Worm (Caenorhabditis elegans) whole organism, L1 larva: Measurements from ENCODE around the gene osm-11.

Experiments used
- C34B4.2 ChIP-seq: sonication (generic microtip); optimal IDR thresholded peaks from 2 replicates; lab custom pipeline; 2017; ENCODE audit warnings: mild to moderate bottlenecking, missing genetic modification characterization, missing compliant biosample characterization
- Y116A8C.19 ChIP-seq: sonication (generic microtip); optimal IDR thresholded peaks from 2 replicates; lab custom pipeline; 2016; ENCODE audit warnings: missing compliant biosample characterization, missing genetic modification characterization, borderline replicate concordance
- aha-1 ChIP-seq: fragments of 150-350 bp; optimal IDR thresholded peaks from 2 replicates; lab custom pipeline; 2014; ENCODE audit warnings: missing biosample characterization, missing genetic modification characterization
- alr-1 ChIP-seq: fragments of 200-800 bp; sonication (Bioruptor generic); optimal IDR thresholded peaks from 2 replicates; lab custom pipeline; 2018; ENCODE audit warnings: borderline replicate concordance, mild to moderate bottlenecking, missing genetic modification characterization, missing compliant biosample characterization
- blmp-1 ChIP-seq: fragments of 150-350 bp; optimal IDR thresholded peaks from 2 replicates; lab custom pipeline; 2014; ENCODE audit warnings: missing biosample characterization, missing genetic modification characterization
- ceh-88 ChIP-seq: fragments of 200-800 bp; sonication (Bioruptor generic); IDR thresholded peaks from 2 replicates; pipeline ENCODE4 v1.3.6; 2022; ENCODE audit warnings: missing genetic modification characterization, missing compliant biosample characterization
- dpl-1 ChIP-seq, 3 experiments: fragments of 150-350 bp in 2 of 3; sonication (generic microtip) in 1 of 3; optimal IDR thresholded peaks; 2 replicates each; lab custom pipeline; 2014 to 2017; ENCODE audit warnings: missing biosample characterization in 3 of 3, missing genetic modification characterization in 3 of 3, missing genetic modification reagents in 3 of 3
- efl-3 ChIP-seq: fragments of 200-800 bp; sonication (Bioruptor generic); optimal IDR thresholded peaks from 2 replicates; lab custom pipeline; 2018; ENCODE audit warnings: mild to moderate bottlenecking, missing genetic modification characterization, missing compliant biosample characterization
- elt-3 ChIP-seq, 6 experiments: fragments of 150-350 bp in 1 of 6; sonication (generic microtip); optimal IDR thresholded peaks; 2 replicates each; lab custom pipeline; 2017 to 2018; ENCODE audit warnings: missing biosample characterization in 6 of 6, missing genetic modification characterization in 6 of 6, inconsistent platforms in 1 of 6
- fkh-4 ChIP-seq: sonication (generic microtip); optimal IDR thresholded peaks from 2 replicates; lab custom pipeline; 2016; ENCODE audit warnings: missing compliant biosample characterization, missing genetic modification characterization, borderline replicate concordance
- fos-1 ChIP-seq: fragments of 150-350 bp; optimal IDR thresholded peaks from 2 replicates; lab custom pipeline; 2014; ENCODE audit warnings: missing biosample characterization, missing genetic modification characterization
- grh-1 ChIP-seq: fragments of 200-800 bp; sonication (Bioruptor generic); IDR thresholded peaks from 2 replicates; pipeline ENCODE4 v1.3.6; 2022; ENCODE audit warnings: missing genetic modification reagents, missing genetic modification characterization, missing compliant biosample characterization
- hlh-4 ChIP-seq: sonication (generic microtip); optimal IDR thresholded peaks from 2 replicates; lab custom pipeline; 2016; ENCODE audit warnings: mild to moderate bottlenecking, missing genetic modification characterization, missing compliant biosample characterization
- hpl-2 ChIP-seq: fragments of 150-350 bp; optimal IDR thresholded peaks from 2 replicates; lab custom pipeline; 2014; ENCODE audit warnings: missing biosample characterization, missing genetic modification reagents, missing genetic modification characterization
- irx-1 ChIP-seq: sonication (generic microtip); optimal IDR thresholded peaks from 2 replicates; lab custom pipeline; 2016; ENCODE audit warnings: missing genetic modification characterization, missing compliant biosample characterization
- isw-1 ChIP-seq: fragments of 200-800 bp; sonication (Bioruptor generic); IDR thresholded peaks from 2 replicates; pipeline ENCODE4 v1.3.6; 2022; ENCODE audit warnings: missing genetic modification characterization, missing compliant biosample characterization
- jun-1 ChIP-seq: fragments of 150-350 bp; optimal IDR thresholded peaks from 2 replicates; lab custom pipeline; 2014; ENCODE audit warnings: missing biosample characterization, missing genetic modification reagents, missing genetic modification characterization
- lin-13 ChIP-seq: fragments of 150-350 bp; optimal IDR thresholded peaks from 2 replicates; lab custom pipeline; 2014; ENCODE audit warnings: missing biosample characterization, missing genetic modification reagents, missing genetic modification characterization
- lin-14 ChIP-seq: fragments of 200-800 bp; sonication (Bioruptor generic); optimal IDR thresholded peaks from 2 replicates; lab custom pipeline; 2018; ENCODE audit warnings: mild to moderate bottlenecking, missing genetic modification characterization, moderate library complexity, missing compliant biosample characterization
- lin-35 ChIP-seq, 2 experiments: fragments of 150-350 bp; optimal IDR thresholded peaks; 2 replicates each; lab custom pipeline; 2014; ENCODE audit warnings: missing biosample characterization in 2 of 2, missing genetic modification characterization in 2 of 2, missing genetic modification reagents in 2 of 2
- lsy-2 ChIP-seq, 2 experiments: fragments of 150-350 bp; optimal IDR thresholded peaks; 2 replicates each; lab custom pipeline; 2014; ENCODE audit warnings: missing biosample characterization in 2 of 2, missing genetic modification characterization in 2 of 2
- mab-9 ChIP-seq: fragments of 200-800 bp; sonication (Bioruptor generic); IDR thresholded peaks from 2 replicates; pipeline ENCODE4 v1.3.6; 2022; ENCODE audit warnings: missing genetic modification reagents, missing genetic modification characterization, missing compliant biosample characterization
- mdl-1 ChIP-seq, 2 experiments: fragments of 150-350 bp; optimal IDR thresholded peaks; 2 replicates each; lab custom pipeline; 2014 to 2017; ENCODE audit warnings: missing biosample characterization in 2 of 2, missing genetic modification characterization in 2 of 2, inconsistent platforms in 1 of 2
- mep-1 ChIP-seq: fragments of 150-350 bp; optimal IDR thresholded peaks from 2 replicates; lab custom pipeline; 2014; ENCODE audit warnings: missing biosample characterization, missing genetic modification characterization
- nhr-11 ChIP-seq: fragments of 150-350 bp; optimal IDR thresholded peaks from 2 replicates; lab custom pipeline; 2014; ENCODE audit warnings: missing biosample characterization, missing genetic modification characterization
- nhr-19 ChIP-seq: fragments of 200-800 bp; sonication (Bioruptor generic); conservative IDR thresholded peaks from 2 replicates; pipeline ENCODE4 v1.3.6; 2022; ENCODE audit warnings: missing genetic modification characterization, missing compliant biosample characterization
- nhr-20 ChIP-seq: sonication (generic microtip); optimal IDR thresholded peaks from 2 replicates; lab custom pipeline; 2016; ENCODE audit warnings: mild to moderate bottlenecking, missing genetic modification characterization, missing compliant biosample characterization
- nhr-237 ChIP-seq: fragments of 150-350 bp; optimal IDR thresholded peaks from 2 replicates; lab custom pipeline; 2014; ENCODE audit warnings: missing biosample characterization, missing genetic modification characterization
- nhr-28 ChIP-seq: fragments of 150-350 bp; optimal IDR thresholded peaks from 2 replicates; lab custom pipeline; 2014; ENCODE audit warnings: missing biosample characterization, missing genetic modification characterization
- nhr-47 ChIP-seq: sonication (generic microtip); optimal IDR thresholded peaks from 2 replicates; lab custom pipeline; 2016; ENCODE audit warnings: mild to moderate bottlenecking, missing genetic modification characterization, moderate library complexity, missing compliant biosample characterization
- nhr-71 ChIP-seq: sonication (generic microtip); optimal IDR thresholded peaks from 2 replicates; lab custom pipeline; 2016; ENCODE audit warnings: mild to moderate bottlenecking, missing genetic modification characterization, moderate library complexity, missing compliant biosample characterization
- nhr-76 ChIP-seq: sonication (generic microtip); optimal IDR thresholded peaks from 2 replicates; lab custom pipeline; 2017; ENCODE audit warnings: missing biosample characterization, missing genetic modification characterization
- nhr-77 ChIP-seq: fragments of 150-350 bp; optimal IDR thresholded peaks from 2 replicates; lab custom pipeline; 2014; ENCODE audit warnings: missing biosample characterization, missing genetic modification characterization
- nhr-85 ChIP-seq: sonication (generic microtip); peaks from one replicate; lab custom pipeline; 2016; ENCODE audit warnings: missing genetic modification characterization, inconsistent platforms, missing compliant biosample characterization
- nhr-90 ChIP-seq: sonication (generic microtip); optimal IDR thresholded peaks from 2 replicates; lab custom pipeline; 2016; ENCODE audit warnings: mild to moderate bottlenecking, missing genetic modification characterization, missing compliant biosample characterization; ENCODE audit not compliant: poor library complexity
- rnt-1 ChIP-seq: sonication (generic microtip); optimal IDR thresholded peaks from 2 replicates; lab custom pipeline; 2016; ENCODE audit warnings: mild to moderate bottlenecking, missing genetic modification characterization, moderate library complexity, missing compliant biosample characterization
- skn-1 ChIP-seq: fragments of 150-350 bp; optimal IDR thresholded peaks from 2 replicates; lab custom pipeline; 2014; ENCODE audit warnings: missing biosample characterization, missing genetic modification characterization
- snpc-4 ChIP-seq: fragments of 150-350 bp; optimal IDR thresholded peaks from 2 replicates; lab custom pipeline; 2014; ENCODE audit warnings: missing biosample characterization, missing genetic modification characterization
- snu-23 ChIP-seq: sonication (generic microtip); optimal IDR thresholded peaks from 2 replicates; lab custom pipeline; 2016; ENCODE audit warnings: missing genetic modification characterization, missing compliant biosample characterization
- sox-4 ChIP-seq: sonication (generic microtip); optimal IDR thresholded peaks from 2 replicates; lab custom pipeline; 2016; ENCODE audit warnings: missing genetic modification characterization, missing compliant biosample characterization
- tbx-2 ChIP-seq: sonication (generic microtip); optimal IDR thresholded peaks from 2 replicates; lab custom pipeline; 2016; ENCODE audit warnings: missing genetic modification characterization, missing compliant biosample characterization
- tlp-1 ChIP-seq: fragments of 150-350 bp; optimal IDR thresholded peaks from 2 replicates; lab custom pipeline; 2014; ENCODE audit warnings: missing biosample characterization, missing genetic modification characterization
- unc-130 ChIP-seq: fragments of 150-350 bp; optimal IDR thresholded peaks from 2 replicates; lab custom pipeline; 2017; ENCODE audit warnings: missing biosample characterization, missing genetic modification characterization, inconsistent platforms
- unc-30 ChIP-seq: sonication (generic microtip); optimal IDR thresholded peaks from 2 replicates; lab custom pipeline; 2017; ENCODE audit warnings: missing biosample characterization, missing genetic modification characterization
- unc-86 ChIP-seq: sonication (generic microtip); optimal IDR thresholded peaks from 2 replicates; lab custom pipeline; 2016; ENCODE audit warnings: missing genetic modification characterization, missing compliant biosample characterization
- unc-98 ChIP-seq: fragments of 200-800 bp; sonication (Bioruptor generic); IDR thresholded peaks from 2 replicates; pipeline ENCODE4 v1.3.6; 2022; ENCODE audit warnings: missing genetic modification characterization, missing compliant biosample characterization
- vab-15 ChIP-seq: sonication (generic microtip); optimal IDR thresholded peaks from 2 replicates; lab custom pipeline; 2017; ENCODE audit warnings: missing genotype, mild to moderate bottlenecking, missing genetic modification characterization, missing compliant biosample characterization
- xbp-1 ChIP-seq: sonication (generic microtip); optimal IDR thresholded peaks from 2 replicates; lab custom pipeline; 2016; ENCODE audit warnings: missing genetic modification characterization, missing compliant biosample characterization
- zip-4 ChIP-seq: fragments of 200-800 bp; sonication (Bioruptor generic); optimal IDR thresholded peaks from 2 replicates; lab custom pipeline; 2018; ENCODE audit warnings: mild to moderate bottlenecking, missing genetic modification characterization, moderate library complexity, missing compliant biosample characterization
- ztf-11 ChIP-seq, 2 experiments: sonication (generic microtip); optimal IDR thresholded peaks; 2 replicates each; lab custom pipeline; 2016 to 2017; ENCODE audit warnings: missing genetic modification characterization in 2 of 2, missing biosample characterization in 1 of 2, missing compliant biosample characterization in 1 of 2

Gene osm-11

DNA sequence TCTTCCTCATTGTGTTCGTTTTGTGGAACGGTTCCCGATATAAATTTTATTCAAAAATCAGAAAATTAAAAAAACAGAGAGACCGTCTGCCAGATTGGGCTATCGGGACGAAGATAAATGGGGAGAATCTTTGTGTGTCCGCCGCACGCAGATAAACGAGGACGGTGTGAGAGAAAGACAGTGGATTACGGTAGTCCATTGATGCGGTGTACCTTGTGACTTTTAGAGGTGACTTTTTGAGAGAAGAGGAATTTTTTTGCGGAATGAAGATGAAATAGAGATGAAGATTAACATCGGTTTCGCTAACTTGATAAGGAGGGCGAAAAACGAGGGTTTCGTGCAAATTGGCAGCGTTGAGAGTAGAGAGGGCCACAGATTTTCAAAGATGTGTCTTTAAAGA is 6.4 kb upstream of the osm-11 start:
- no peak for TF ChIP-seq nhr-77 (tag; lab: Kevin White, UChicago)
- TF ChIP-seq blmp-1 (tag; lab: Kevin White, UChicago), result peak; percentile 91
- TF ChIP-seq zip-4 (GFP tag; lab: Kevin White, UChicago), result no peak
- peak; percentile 96 for TF ChIP-seq nhr-85 (tag; lab: Kevin White, UChicago)
- TF ChIP-seq lin-14, result peak; percentile 81
- no peak for TF ChIP-seq ztf-11 (tag; optimal IDR thresholded peaks at IDR 0.05; lab: Kevin White, UChicago)
- TF ChIP-seq nhr-19 (GFP tag; lab: Robert Waterston, UW), result peak; percentile 48
- TF ChIP-seq ceh-88 (GFP tag; lab: Robert Waterston, UW), result no peak
- TF ChIP-seq xbp-1, result no peak
- no peak for TF ChIP-seq fkh-4
- TF ChIP-seq lin-13 (GFP tag; lab: Kevin White, UChicago), result peak; percentile 40
- peak; percentile 48 for TF ChIP-seq tbx-2 (tag; lab: Kevin White, UChicago)
- TF ChIP-seq tlp-1, result no peak
- TF ChIP-seq lin-35 (GFP tag; optimal IDR thresholded peaks at IDR 0.05; lab: Kevin White, UChicago), result peak in 1 of 2 experiments; percentile 41
- no peak for TF ChIP-seq nhr-76 (tag; lab: Kevin White, UChicago)
- no peak for TF ChIP-seq vab-15
- no peak for TF ChIP-seq mab-9
- TF ChIP-seq unc-98 (GFP tag; lab: Robert Waterston, UW), result no peak
- TF ChIP-seq lsy-2 (tag; optimal IDR thresholded peaks at IDR 0.05; lab: Kevin White, UChicago), result peak; percentile 70 to 93
- TF ChIP-seq isw-1, result no peak
- peak; percentile 46; the same call in 1 of the 2 replicates for TF ChIP-seq grh-1 (GFP tag; lab: Robert Waterston, UW)
- no peak for TF ChIP-seq Y116A8C.19
- TF ChIP-seq irx-1 (tag; lab: Kevin White, UChicago), result peak; percentile 67
- TF ChIP-seq dpl-1 (GFP tag; optimal IDR thresholded peaks at IDR 0.05; lab: Kevin White, UChicago), result no peak
- no peak for TF ChIP-seq sox-4 (tag; lab: Kevin White, UChicago)
- no peak for TF ChIP-seq aha-1 (tag; lab: Kevin White, UChicago)
- TF ChIP-seq mdl-1 (tag; optimal IDR thresholded peaks at IDR 0.05; lab: Kevin White, UChicago), result peak in 1 of 2 experiments; percentile 65
- TF ChIP-seq snpc-4 (tag; lab: Kevin White, UChicago), result no peak
- TF ChIP-seq nhr-71 (tag; lab: Kevin White, UChicago), result peak; percentile 77
- TF ChIP-seq unc-130 (tag; lab: Kevin White, UChicago), result peak; percentile 25
- TF ChIP-seq nhr-47 (tag; lab: Kevin White, UChicago), result peak; percentile 45
- TF ChIP-seq alr-1 (tag; lab: Kevin White, UChicago), result no peak
- TF ChIP-seq unc-86 (tag; lab: Kevin White, UChicago), result no peak
- TF ChIP-seq efl-3 (GFP tag; lab: Kevin White, UChicago), result peak; percentile 10
- TF ChIP-seq nhr-20, result peak; percentile 87
- TF ChIP-seq mep-1 (tag; lab: Kevin White, UChicago), result peak; percentile 47
- peak; percentile 68 for TF ChIP-seq nhr-90
- TF ChIP-seq elt-3 (tag; optimal IDR thresholded peaks at IDR 0.05; lab: Kevin White, UChicago), result peak in 3 of 6 experiments; percentile 26 to 93 (median 59)
- no peak for TF ChIP-seq C34B4.2 (tag; lab: Kevin White, UChicago)
- TF ChIP-seq hpl-2 (GFP tag; lab: Kevin White, UChicago), result no peak
- TF ChIP-seq jun-1, result no peak
- no peak for TF ChIP-seq nhr-28
- peak; percentile 72 for TF ChIP-seq snu-23 (GFP tag; lab: Kevin White, UChicago)

DNA sequence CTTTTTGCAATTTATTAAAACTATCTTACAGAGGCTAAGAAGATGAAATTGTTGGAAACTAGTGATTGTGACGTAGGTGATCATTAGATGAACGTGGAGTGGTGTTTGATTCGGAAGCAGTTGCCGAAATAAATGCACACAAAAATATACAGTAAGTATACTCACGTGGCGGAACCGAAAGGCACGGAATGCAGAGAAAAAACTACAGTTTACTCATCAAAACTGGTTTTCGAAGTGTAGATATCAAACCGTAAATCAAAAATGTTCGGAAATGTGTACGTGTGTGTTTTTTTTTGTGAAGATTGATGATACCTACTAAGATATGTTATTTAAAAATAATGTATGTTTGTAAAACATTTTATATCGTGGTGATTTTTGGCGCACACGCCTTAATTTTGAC is 5.3 kb upstream of the osm-11 start:
- TF ChIP-seq lin-14 (peak; percentile 22), hlh-4 (tag; lab: Kevin White, UChicago) (no peak), ztf-11 (tag; optimal IDR thresholded peaks at IDR 0.05; lab: Kevin White, UChicago) (no peak), irx-1 (tag; lab: Kevin White, UChicago) (no peak), blmp-1 (tag; lab: Kevin White, UChicago) (no peak), unc-86 (tag; lab: Kevin White, UChicago) (no peak), isw-1 (no peak), nhr-71 (tag; lab: Kevin White, UChicago) (peak; percentile 50), lin-35 (GFP tag; optimal IDR thresholded peaks at IDR 0.05; lab: Kevin White, UChicago) (peak in 1 of 2 experiments; percentile 22), nhr-20 (peak; percentile 80), grh-1 (GFP tag; lab: Robert Waterston, UW) (peak; percentile 63), fos-1 (tag; lab: Kevin White, UChicago) (no peak), tbx-2 (tag; lab: Kevin White, UChicago) (no peak), rnt-1 (tag; lab: Kevin White, UChicago) (no peak), skn-1 (tag; lab: Kevin White, UChicago) (no peak), alr-1 (tag; lab: Kevin White, UChicago) (no peak), nhr-19 (GFP tag; lab: Robert Waterston, UW) (peak; percentile 9; the same call in 1 of the 2 replicates), lsy-2 (tag; optimal IDR thresholded peaks at IDR 0.05; lab: Kevin White, UChicago) (peak in 1 of 2 experiments; percentile 44), nhr-237 (no peak), unc-130 (tag; lab: Kevin White, UChicago) (no peak), xbp-1 (no peak), nhr-11 (tag; lab: Kevin White, UChicago) (no peak), nhr-90 (peak; percentile 14), snu-23 (GFP tag; lab: Kevin White, UChicago) (peak; percentile 18), elt-3 (tag; optimal IDR thresholded peaks at IDR 0.05; lab: Kevin White, UChicago) (peak in 1 of 6 experiments; percentile 11), unc-30 (tag; lab: Kevin White, UChicago) (no peak)
